Worm (Caenorhabditis elegans) whole organism, midembryonic: ENCODE results near the gene C09G1.4.

Experiments used
- T22C8.4 ChIP-seq: fragments of 200-800 bp; sonication (Bioruptor generic); IDR thresholded peaks from 2 replicates; pipeline ENCODE4 v1.3.6; 2022; ENCODE audit warnings: missing genetic modification characterization, missing compliant biosample characterization
- cog-1 ChIP-seq: sonication (generic microtip); optimal IDR thresholded peaks from 2 replicates; lab custom pipeline; 2016; ENCODE audit warnings: missing genetic modification characterization, missing compliant biosample characterization
- flt-1 ChIP-seq: fragments of 200-800 bp; sonication (Bioruptor generic); IDR thresholded peaks from 2 replicates; pipeline ENCODE4 v1.3.6; 2022; ENCODE audit warnings: missing genetic modification characterization, missing compliant biosample characterization
- klf-2 ChIP-seq: fragments of 200-800 bp; sonication (Bioruptor generic); conservative IDR thresholded peaks from 2 replicates; pipeline ENCODE4 v1.3.6; 2022; ENCODE audit warnings: missing genetic modification reagents, missing genetic modification characterization, missing compliant biosample characterization
- med-1 ChIP-seq: sonication (generic microtip); optimal IDR thresholded peaks from 2 replicates; lab custom pipeline; 2017; ENCODE audit warnings: missing genetic modification characterization, mild to moderate bottlenecking, missing compliant biosample characterization, antibody characterized with exemption, missing genetic modification reagents; ENCODE audit not compliant: insufficient read depth
- ref-1 ChIP-seq: fragments of 200-800 bp; sonication (Bioruptor generic); conservative IDR thresholded peaks from 2 replicates; pipeline ENCODE4 v1.3.6; 2022; ENCODE audit warnings: missing genetic modification reagents, missing genetic modification characterization, missing compliant biosample characterization
- tab-1 ChIP-seq: fragments of 200-800 bp; sonication (Bioruptor generic); IDR thresholded peaks from 2 replicates; pipeline ENCODE4 v1.3.6; 2022; ENCODE audit warnings: missing genetic modification characterization, missing compliant biosample characterization
- ztf-23 ChIP-seq: fragments of 200-800 bp; sonication (Bioruptor generic); IDR thresholded peaks from 2 replicates; pipeline ENCODE4 v1.3.6; 2022; ENCODE audit warnings: missing genetic modification reagents, missing genetic modification characterization, missing compliant biosample characterization
- ztf-29 ChIP-seq: fragments of 200-800 bp; sonication (Bioruptor generic); IDR thresholded peaks from 2 replicates; pipeline ENCODE4 v1.3.6; 2022; ENCODE audit warnings: missing genetic modification reagents, missing genetic modification characterization, missing compliant biosample characterization

DNA sequence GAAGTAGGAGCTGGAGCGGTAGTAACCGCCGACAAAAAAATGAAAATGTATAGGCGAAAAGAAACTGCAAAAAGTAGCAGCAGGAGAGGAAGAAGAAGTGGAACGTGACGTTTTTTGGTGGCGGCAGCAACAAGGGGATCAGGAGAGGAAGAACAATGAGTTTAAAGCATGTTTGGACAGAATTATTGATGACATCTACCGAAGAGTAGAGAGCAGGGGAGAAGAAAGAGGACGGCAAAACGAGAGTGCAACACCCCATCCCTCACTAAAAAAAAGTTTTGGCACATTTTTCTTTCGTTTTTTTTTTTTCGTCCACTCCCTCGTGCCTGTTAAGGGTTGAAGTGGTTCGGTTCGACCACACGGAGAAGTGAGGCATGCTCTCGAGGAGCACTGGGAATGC lies 12.5 kb downstream of the C09G1.4 start:
- TF ChIP-seq med-1 (no peak), cog-1 (no peak), flt-1 (GFP tag; lab: Robert Waterston, UW) (no peak), ref-1 (GFP tag; lab: Robert Waterston, UW) (no peak), ztf-23 (GFP tag; lab: Robert Waterston, UW) (no peak), klf-2 (no peak), tab-1 (no peak), T22C8.4 (GFP tag; lab: Robert Waterston, UW) (no peak), ztf-29 (GFP tag; lab: Robert Waterston, UW) (no peak)
